Worm (Caenorhabditis elegans) whole organism, L2 larva: ENCODE measurements around the gene flp-25.
A peak's percentile ranks its signal among the peaks of the same experiment; 100 is the strongest.

Experiments
- C34F6.9 ChIP-seq: fragments of 150-350 bp; optimal IDR thresholded peaks from 2 replicates; lab custom pipeline; 2014; ENCODE audit warnings: missing biosample characterization, missing genetic modification characterization
- F13H6.1 ChIP-seq: sonication (generic microtip); optimal IDR thresholded peaks from 2 replicates; lab custom pipeline; 2016; ENCODE audit warnings: missing genetic modification characterization, missing compliant biosample characterization
- R02D3.7 ChIP-seq: fragments of 150-350 bp; optimal IDR thresholded peaks from 2 replicates; lab custom pipeline; 2014; ENCODE audit warnings: missing biosample characterization, missing genetic modification characterization
- Y55F3AM.14 ChIP-seq: fragments of 200-800 bp; sonication (Bioruptor generic); optimal IDR thresholded peaks from 2 replicates; lab custom pipeline; 2018; ENCODE audit warnings: mild to moderate bottlenecking, missing genetic modification characterization, missing compliant biosample characterization
- ZK546.5 ChIP-seq: sonication (generic microtip); optimal IDR thresholded peaks from 2 replicates; lab custom pipeline; 2017; ENCODE audit warnings: missing biosample characterization, missing genetic modification characterization
- aly-2 ChIP-seq: fragments of 150-350 bp; optimal IDR thresholded peaks from 2 replicates; lab custom pipeline; 2014; ENCODE audit warnings: missing biosample characterization, missing genetic modification characterization
- ama-1 ChIP-seq: fragments of 150-350 bp; optimal IDR thresholded peaks from 2 replicates; lab custom pipeline; 2018; ENCODE audit warnings: inconsistent platforms
- blmp-1 ChIP-seq: sonication (generic microtip); optimal IDR thresholded peaks from 2 replicates; lab custom pipeline; 2017; ENCODE audit warnings: missing genetic modification characterization, mild to moderate bottlenecking, missing compliant biosample characterization, antibody characterized with exemption, moderate library complexity; ENCODE audit not compliant: insufficient read depth
- ceh-82 ChIP-seq: fragments of 150-350 bp; optimal IDR thresholded peaks from 2 replicates; lab custom pipeline; 2014; ENCODE audit warnings: missing biosample characterization, missing genetic modification characterization
- crh-2 ChIP-seq: sonication (generic microtip); optimal IDR thresholded peaks from 2 replicates; lab custom pipeline; 2017; ENCODE audit warnings: missing biosample characterization, missing genetic modification characterization
- dmd-4 ChIP-seq: sonication (generic microtip); optimal IDR thresholded peaks from 2 replicates; lab custom pipeline; 2017; ENCODE audit warnings: missing biosample characterization, missing genetic modification characterization
- egl-27 ChIP-seq: sonication (generic microtip); optimal IDR thresholded peaks from 3 replicates; lab custom pipeline; 2017; ENCODE audit warnings: missing biosample characterization, missing genetic modification reagents, missing genetic modification characterization
- elt-1 ChIP-seq: fragments of 150-350 bp; optimal IDR thresholded peaks from 2 replicates; lab custom pipeline; 2014; ENCODE audit warnings: missing biosample characterization, missing genetic modification characterization
- elt-3 ChIP-seq: sonication (generic microtip); optimal IDR thresholded peaks from 2 replicates; lab custom pipeline; 2017; ENCODE audit warnings: missing biosample characterization, missing genetic modification characterization
- fos-1 ChIP-seq: fragments of 150-350 bp; optimal IDR thresholded peaks from 2 replicates; lab custom pipeline; 2014; ENCODE audit warnings: missing biosample characterization, missing genetic modification characterization
- gmeb-1 ChIP-seq: fragments of 150-350 bp; optimal IDR thresholded peaks from 2 replicates; lab custom pipeline; 2014; ENCODE audit warnings: missing biosample characterization, missing genetic modification characterization
- lin-11 ChIP-seq: fragments of 150-350 bp; sonication (generic microtip); optimal IDR thresholded peaks from 2 replicates; lab custom pipeline; 2014; ENCODE audit warnings: missing biosample characterization, missing genetic modification characterization, inconsistent platforms, mixed read lengths
- lin-13 ChIP-seq: fragments of 150-350 bp; optimal IDR thresholded peaks from 2 replicates; lab custom pipeline; 2014; ENCODE audit warnings: missing biosample characterization, missing genetic modification reagents, missing genetic modification characterization
- lin-39 ChIP-seq: fragments of 150-350 bp; optimal IDR thresholded peaks from 2 replicates; lab custom pipeline; 2014; ENCODE audit warnings: missing biosample characterization, missing genetic modification reagents, missing genetic modification characterization
- lsy-2 ChIP-seq, 2 experiments: fragments of 150-350 bp in 1 of 2; sonication (generic microtip) in 1 of 2; optimal IDR thresholded peaks; 2 replicates each; lab custom pipeline; 2014 to 2017; ENCODE audit warnings: missing biosample characterization in 2 of 2, missing genetic modification characterization in 2 of 2
- mab-5 ChIP-seq: fragments of 150-350 bp; optimal IDR thresholded peaks from 2 replicates; lab custom pipeline; 2014; ENCODE audit warnings: missing biosample characterization, missing genetic modification characterization
- mbf-1 ChIP-seq: sonication (generic microtip); optimal IDR thresholded peaks from 2 replicates; lab custom pipeline; 2017; ENCODE audit warnings: missing biosample characterization, missing genetic modification characterization
- mdl-1 ChIP-seq, 2 experiments: fragments of 150-350 bp in 1 of 2; sonication (generic microtip) in 1 of 2; optimal IDR thresholded peaks; 2 replicates each; lab custom pipeline; 2017; ENCODE audit warnings: missing biosample characterization in 2 of 2, missing genetic modification characterization in 2 of 2
- nhr-10 ChIP-seq: sonication (generic microtip); optimal IDR thresholded peaks from 2 replicates; lab custom pipeline; 2017; ENCODE audit warnings: missing biosample characterization, missing genetic modification characterization
- nhr-11 ChIP-seq: fragments of 150-350 bp; optimal IDR thresholded peaks from 2 replicates; lab custom pipeline; 2014; ENCODE audit warnings: missing biosample characterization, missing genetic modification characterization
- nhr-12 ChIP-seq: fragments of 150-350 bp; optimal IDR thresholded peaks from 2 replicates; lab custom pipeline; 2014; ENCODE audit warnings: missing biosample characterization, missing genetic modification characterization
- nhr-129 ChIP-seq: fragments of 150-350 bp; optimal IDR thresholded peaks from 2 replicates; lab custom pipeline; 2014; ENCODE audit warnings: missing biosample characterization, missing genetic modification characterization
- nhr-21 ChIP-seq: fragments of 150-350 bp; optimal IDR thresholded peaks from 2 replicates; lab custom pipeline; 2014; ENCODE audit warnings: missing biosample characterization, missing genetic modification characterization
- nhr-237 ChIP-seq: fragments of 150-350 bp; optimal IDR thresholded peaks from 2 replicates; lab custom pipeline; 2014; ENCODE audit warnings: missing biosample characterization, missing genetic modification characterization
- nhr-25 ChIP-seq: fragments of 150-350 bp; sonication (generic microtip); optimal IDR thresholded peaks from 3 replicates; lab custom pipeline; 2014; ENCODE audit warnings: missing biosample characterization, missing genetic modification characterization
- nhr-6 ChIP-seq: fragments of 150-350 bp; optimal IDR thresholded peaks from 2 replicates; lab custom pipeline; 2014; ENCODE audit warnings: missing biosample characterization, missing genetic modification characterization
- nhr-77 ChIP-seq: fragments of 150-350 bp; optimal IDR thresholded peaks from 2 replicates; lab custom pipeline; 2014; ENCODE audit warnings: missing biosample characterization, missing genetic modification characterization
- peb-1 ChIP-seq: fragments of 150-350 bp; optimal IDR thresholded peaks from 2 replicates; lab custom pipeline; 2014; ENCODE audit warnings: missing biosample characterization, missing genetic modification characterization
- sem-4 ChIP-seq: fragments of 150-350 bp; optimal IDR thresholded peaks from 2 replicates; lab custom pipeline; 2014; ENCODE audit warnings: missing biosample characterization, missing genetic modification reagents, missing genetic modification characterization
- skn-1 ChIP-seq: sonication (generic microtip); optimal IDR thresholded peaks from 2 replicates; lab custom pipeline; 2017; ENCODE audit warnings: missing biosample characterization, missing genetic modification characterization
- sma-3 ChIP-seq: sonication (generic microtip); optimal IDR thresholded peaks from 2 replicates; lab custom pipeline; 2016; ENCODE audit warnings: missing genetic modification reagents, missing genetic modification characterization, missing compliant biosample characterization
- sma-9 ChIP-seq, 2 experiments: fragments of 150-350 bp in 1 of 2; sonication (generic microtip) in 1 of 2; optimal IDR thresholded peaks; 2 replicates each; lab custom pipeline; 2014 to 2016; ENCODE audit warnings: missing genetic modification characterization in 2 of 2, mild to moderate bottlenecking in 1 of 2, missing biosample characterization in 1 of 2, missing compliant biosample characterization in 1 of 2, missing genetic modification reagents in 1 of 2, moderate library complexity in 1 of 2
- snpc-4 ChIP-seq: fragments of 150-350 bp; optimal IDR thresholded peaks from 2 replicates; lab custom pipeline; 2014; ENCODE audit warnings: missing biosample characterization, missing genetic modification characterization
- unc-39 ChIP-seq: fragments of 150-350 bp; optimal IDR thresholded peaks from 2 replicates; lab custom pipeline; 2014; ENCODE audit warnings: missing biosample characterization, missing genetic modification characterization
- unc-55 ChIP-seq: fragments of 150-350 bp; sonication (generic microtip); optimal IDR thresholded peaks from 3 replicates; lab custom pipeline; 2014; ENCODE audit warnings: missing biosample characterization, missing genetic modification reagents, missing genetic modification characterization
- unc-62 ChIP-seq: fragments of 150-350 bp; optimal IDR thresholded peaks from 2 replicates; lab custom pipeline; 2014; ENCODE audit warnings: missing biosample characterization, missing genetic modification reagents, missing genetic modification characterization
- zag-1 ChIP-seq: fragments of 150-350 bp; optimal IDR thresholded peaks from 2 replicates; lab custom pipeline; 2014; ENCODE audit warnings: missing biosample characterization, missing genetic modification characterization
- ztf-1 ChIP-seq: fragments of 200-800 bp; sonication (Bioruptor generic); conservative IDR thresholded peaks from 2 replicates; pipeline ENCODE4 v1.3.6; 2022; ENCODE audit warnings: missing genetic modification characterization, missing compliant biosample characterization
- ztf-11 ChIP-seq: sonication (generic microtip); optimal IDR thresholded peaks from 2 replicates; lab custom pipeline; 2017; ENCODE audit warnings: missing biosample characterization, missing genetic modification characterization
- ztf-4 ChIP-seq: fragments of 150-350 bp; optimal IDR thresholded peaks from 2 replicates; lab custom pipeline; 2014; ENCODE audit warnings: missing biosample characterization, missing genetic modification characterization

Gene flp-25

ce11 chrIII:9390924-9391323, 29.6 kb downstream of the flp-25 start:
- no peak for TF ChIP-seq nhr-21 (tag; lab: Kevin White, UChicago)
- TF ChIP-seq snpc-4 (tag; lab: Kevin White, UChicago) = no peak
- no peak for TF ChIP-seq unc-39 (tag; lab: Kevin White, UChicago)
- TF ChIP-seq ceh-82 = no peak
- TF ChIP-seq aly-2 (tag; lab: Kevin White, UChicago) = no peak
- TF ChIP-seq ama-1 (lab: Kevin White, UChicago) = no peak
- TF ChIP-seq ztf-1 (GFP tag; lab: Robert Waterston, UW) = no peak
- TF ChIP-seq dmd-4 (tag; lab: Kevin White, UChicago) = no peak
- no peak for TF ChIP-seq zag-1
- no peak for TF ChIP-seq Y55F3AM.14 (GFP tag; lab: Kevin White, UChicago)
- TF ChIP-seq nhr-237 = no peak
- TF ChIP-seq lin-11 (tag; lab: Kevin White, UChicago) = no peak
- peak; percentile 38 for TF ChIP-seq nhr-129 (tag; lab: Kevin White, UChicago)
- no peak for TF ChIP-seq elt-3 (tag; lab: Kevin White, UChicago)
- TF ChIP-seq skn-1 (tag; lab: Kevin White, UChicago) = no peak
- TF ChIP-seq nhr-77 = no peak
- no peak for TF ChIP-seq blmp-1 (tag; lab: Kevin White, UChicago)
- peak in 1 of 2 experiments; percentile 58 for TF ChIP-seq lsy-2 (tag; optimal IDR thresholded peaks at IDR 0.05; lab: Kevin White, UChicago)
- TF ChIP-seq sma-9 (GFP tag; optimal IDR thresholded peaks at IDR 0.05; lab: Kevin White, UChicago) = peak; percentile 1
- TF ChIP-seq sma-9 (tag; optimal IDR thresholded peaks at IDR 0.05; lab: Kevin White, UChicago) = no peak
- TF ChIP-seq ZK546.5 (tag; lab: Kevin White, UChicago) = no peak
- TF ChIP-seq unc-62 (GFP tag; lab: Kevin White, UChicago) = no peak
- TF ChIP-seq sma-3 (GFP tag; lab: Kevin White, UChicago) = no peak
- TF ChIP-seq ztf-4 (tag; lab: Kevin White, UChicago) = no peak
- no peak for TF ChIP-seq egl-27
- no peak for TF ChIP-seq peb-1 (tag; lab: Kevin White, UChicago)
- peak; percentile 14 for TF ChIP-seq unc-55 (GFP tag; lab: Kevin White, UChicago)
- no peak for TF ChIP-seq mab-5 (tag; lab: Kevin White, UChicago)
- TF ChIP-seq nhr-25 (tag; lab: Kevin White, UChicago) = no peak
- TF ChIP-seq elt-1 = no peak
- no peak for TF ChIP-seq nhr-6
- TF ChIP-seq gmeb-1 (tag; lab: Kevin White, UChicago) = no peak
- no peak for TF ChIP-seq ztf-11
- no peak for TF ChIP-seq R02D3.7 (tag; lab: Kevin White, UChicago)
- no peak for TF ChIP-seq mbf-1 (tag; lab: Kevin White, UChicago)
- TF ChIP-seq nhr-11 (tag; lab: Kevin White, UChicago) = no peak
- TF ChIP-seq nhr-10 (tag; lab: Kevin White, UChicago) = no peak
- TF ChIP-seq crh-2 = peak; percentile 12
- no peak for TF ChIP-seq C34F6.9
- no peak for TF ChIP-seq lin-39 (tag; lab: Kevin White, UChicago)
- TF ChIP-seq mdl-1 (tag; optimal IDR thresholded peaks at IDR 0.05; lab: Kevin White, UChicago) = peak; percentile 22 to 67
- no peak for TF ChIP-seq fos-1 (tag; lab: Kevin White, UChicago)
- TF ChIP-seq F13H6.1 (tag; lab: Kevin White, UChicago) = no peak
- TF ChIP-seq sem-4 = no peak
- TF ChIP-seq, all 48 proteins: peak for 6

ce11 chrIII:9393114-9393780, 31.9 kb downstream of the flp-25 start, which contains the start of the genes gpr-2 and rgr-1:
Gene gpr-2 (minus strand): TSS chrIII:9393164.
Gene rgr-1 (plus strand): TSS chrIII:9393730.
- TF ChIP-seq nhr-129 (tag; lab: Kevin White, UChicago) (peak; percentile 32), lin-11 (tag; lab: Kevin White, UChicago) (peak; percentile 12), mbf-1 (tag; lab: Kevin White, UChicago) (no peak), unc-55 (GFP tag; lab: Kevin White, UChicago) (peak; percentile 52), R02D3.7 (tag; lab: Kevin White, UChicago) (no peak), lin-13 (GFP tag; lab: Kevin White, UChicago) (peak; percentile 11), nhr-237 (no peak), nhr-12 (no peak), gmeb-1 (tag; lab: Kevin White, UChicago) (peak; percentile 82), lin-39 (tag; lab: Kevin White, UChicago) (no peak), lsy-2 (tag; optimal IDR thresholded peaks at IDR 0.05; lab: Kevin White, UChicago) (peak in 1 of 2 experiments; percentile 33), elt-3 (tag; lab: Kevin White, UChicago) (no peak)
- TF ChIP-seq, all 48 proteins: peak for 6
